Worm (Caenorhabditis elegans): ENCODE data around the gene irld-57.

ce11 chrV:15719570-15719969, 6.9 kb downstream of the irld-57 start, which contains the start of gene Y6E2A.7:
- TF ChIP-seq tlf-1 (GFP tag; optimal IDR thresholded peaks at IDR 0.05) (no peak), hlh-26 (GFP tag; conservative IDR thresholded peaks at IDR 0.05) (no peak), unc-130 (GFP tag; optimal IDR thresholded peaks at IDR 0.05) (no peak), cebp-1 (GFP tag; IDR thresholded peaks at IDR 0.05) (no peak), cebp-1 (tag; optimal IDR thresholded peaks at IDR 0.05) (no peak)

Data from whole organism, young adult.